Worm (Caenorhabditis elegans) whole organism, L2 larva: ENCODE results near the gene K01A6.7.

Experiments used
- mbf-1 ChIP-seq: sonication (generic microtip); optimal IDR thresholded peaks from 2 replicates; lab custom pipeline; 2017; ENCODE audit warnings: missing biosample characterization, missing genetic modification characterization
- nhr-10 ChIP-seq: sonication (generic microtip); optimal IDR thresholded peaks from 2 replicates; lab custom pipeline; 2017; ENCODE audit warnings: missing biosample characterization, missing genetic modification characterization

ce11 chrIV:11692071-11692673, 46.2 kb downstream of the K01A6.7 start:
- TF ChIP-seq mbf-1 (no peak), nhr-10 (no peak)
